Fruit fly (Drosophila melanogaster) ovary, adult (tissue): ENCODE measurements around the gene CG11068.
A peak's percentile ranks its signal among the peaks of the same experiment; 100 is the strongest.

Source experiments
- CG17801 ChIP-seq: fragments of 200-800 bp; optimal IDR thresholded peaks from 2 replicates; lab custom pipeline; 2019; ENCODE audit warnings: missing biosample characterization, mild to moderate bottlenecking, missing genetic modification characterization, moderate library complexity; ENCODE audit not compliant: partially characterized antibody

CG11068 gene

dm6 chrX:13954936-13955335 lies at the start of gene CG11068:
Gene CG11068, plus strand, starts transcription at chrX:13955236.
- TF ChIP-seq CG17801 (GFP tag; lab: Kevin White, UChicago): no peak

dm6 chrX:13906009-13906769 lies 48.8 kb upstream of the CG11068 start:
- no peak for TF ChIP-seq CG17801 (GFP tag; lab: Kevin White, UChicago)

- no peak for TF ChIP-seq CG17801 (GFP tag; lab: Kevin White, UChicago)
These were observed 47.9 kb upstream of the CG11068 start for dm6 chrX:13907115-13907514.

- TF ChIP-seq CG17801 (GFP tag; lab: Kevin White, UChicago): no peak
These were observed 46.0 kb upstream of the CG11068 start for dm6 chrX:13909002-13909544.

dm6 chrX:13911184-13911583 lies 43.9 kb upstream of the CG11068 start:
- no peak for TF ChIP-seq CG17801 (GFP tag; lab: Kevin White, UChicago)

- no peak for TF ChIP-seq CG17801 (GFP tag; lab: Kevin White, UChicago)
These were observed 31.8 kb upstream of the CG11068 start for dm6 chrX:13923286-13923685.

dm6 chrX:13931462-13931861 lies 23.6 kb upstream of the CG11068 start:
- no peak for TF ChIP-seq CG17801 (GFP tag; lab: Kevin White, UChicago)

- no peak for TF ChIP-seq CG17801 (GFP tag; lab: Kevin White, UChicago)
These were observed 22.0 kb upstream of the CG11068 start for dm6 chrX:13932794-13933620.

- TF ChIP-seq CG17801 (GFP tag; lab: Kevin White, UChicago): peak; percentile 53
These were observed 21.2 kb upstream of the CG11068 start for dm6 chrX:13933802-13934201.

- TF ChIP-seq CG17801 (GFP tag; lab: Kevin White, UChicago): no peak
These were observed 20.7 kb upstream of the CG11068 start for dm6 chrX:13934380-13934779.

dm6 chrX:13935563-13935962 lies 19.5 kb upstream of the CG11068 start:
- no peak for TF ChIP-seq CG17801 (GFP tag; lab: Kevin White, UChicago)

dm6 chrX:13936203-13936602 lies 18.8 kb upstream of the CG11068 start:
- no peak for TF ChIP-seq CG17801 (GFP tag; lab: Kevin White, UChicago)

dm6 chrX:13948131-13948804 lies 6.8 kb upstream of the CG11068 start:
- TF ChIP-seq CG17801 (GFP tag; lab: Kevin White, UChicago): no peak

dm6 chrX:13948805-13949361 lies 6.2 kb upstream of the CG11068 start:
- TF ChIP-seq CG17801 (GFP tag; lab: Kevin White, UChicago): no peak

dm6 chrX:13951403-13951802 lies 3.6 kb upstream of the CG11068 start:
- no peak for TF ChIP-seq CG17801 (GFP tag; lab: Kevin White, UChicago)
